Fruit fly (Drosophila melanogaster) whole organism: ENCODE measurements around the gene obe.

ENCODE experiments used
- CG8478 ChIP-seq: fragments of >200 bp; optimal IDR thresholded peaks from 2 replicates; lab custom pipeline; 2018; ENCODE audit warnings: inconsistent platforms
- Dll ChIP-seq: fragments of >200 bp; optimal IDR thresholded peaks from 2 replicates; lab custom pipeline; 2017
- EcR ChIP-seq, 2 experiments: fragments of >200 bp; optimal IDR thresholded peaks; 2 replicates each; lab custom pipeline; 2017; ENCODE audit warnings: missing biosample characterization in 2 of 2, missing genetic modification characterization in 2 of 2, missing genetic modification reagents in 2 of 2
- pan ChIP-seq: fragments of >200 bp; optimal IDR thresholded peaks from 2 replicates; lab custom pipeline; 2017
- psq ChIP-seq: fragments of >200 bp; optimal IDR thresholded peaks from 2 replicates; lab custom pipeline; 2017
- usp ChIP-seq: fragments of >200 bp; optimal IDR thresholded peaks from 2 replicates; lab custom pipeline; 2017; ENCODE audit warnings: missing biosample characterization, missing genetic modification characterization, mixed read lengths

DNA sequence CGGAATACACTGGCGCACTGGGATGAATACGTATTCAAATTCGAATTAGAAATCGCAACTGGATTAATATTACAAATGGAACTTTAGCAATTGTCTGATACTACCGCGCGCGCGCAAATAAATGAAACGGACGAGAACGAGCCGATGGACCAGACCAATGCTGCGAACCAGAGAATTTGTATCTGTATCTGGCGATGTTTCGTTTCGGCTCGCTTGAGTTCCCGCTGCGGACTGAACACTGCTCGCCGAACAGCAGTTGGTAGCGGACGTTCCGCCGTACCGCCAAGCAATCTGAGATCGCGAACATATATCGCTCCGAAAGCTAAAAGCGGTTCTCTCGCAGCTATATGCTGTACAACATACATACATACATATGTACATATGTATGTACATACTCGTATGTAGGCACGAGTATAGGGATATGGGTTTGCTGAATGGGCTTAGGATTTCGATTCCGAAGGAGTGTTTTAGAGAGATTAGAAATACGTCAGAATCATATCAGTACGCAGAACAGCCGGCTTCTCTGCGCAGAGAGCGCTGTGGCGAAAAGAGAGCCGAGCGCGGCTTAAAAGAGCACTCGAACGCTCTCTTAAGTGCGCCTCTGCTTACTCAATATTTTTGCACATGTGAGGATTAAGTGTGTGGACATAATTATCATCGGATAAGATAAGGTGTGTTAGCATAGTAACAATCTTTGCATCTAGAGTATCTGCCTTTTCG is 9.7 kb upstream of the obe start, which contains the start of gene AdamTS-A:
- TF ChIP-seq Dll (lab: Kevin White, UChicago) (peak; percentile 55), usp (GFP tag; lab: Kevin White, UChicago) (no peak), EcR (GFP tag; optimal IDR thresholded peaks at IDR 0.05; lab: Kevin White, UChicago) (no peak), pan (no peak), psq (lab: Kevin White, UChicago) (no peak), CG8478 (lab: Kevin White, UChicago) (no peak)
